Worm (Caenorhabditis elegans) whole organism, L4 larva: ENCODE measurements around the gene cnc-7.

Source experiments
- F26F4.8 ChIP-seq: fragments of 200-800 bp; sonication (Bioruptor generic); conservative IDR thresholded peaks from 2 replicates; pipeline ENCODE4 v1.3.6; 2022; ENCODE audit warnings: missing genetic modification characterization, missing compliant biosample characterization
- F49E8.2 ChIP-seq: sonication (generic microtip); optimal IDR thresholded peaks from 2 replicates; lab custom pipeline; 2016; ENCODE audit warnings: missing compliant biosample characterization, mild to moderate bottlenecking, missing genetic modification characterization, borderline replicate concordance
- ama-1 ChIP-seq: fragments of 150-350 bp; optimal IDR thresholded peaks from 2 replicates; lab custom pipeline; 2014; ENCODE audit warnings: inconsistent platforms, mixed read lengths
- dpl-1 ChIP-seq: fragments of 150-350 bp; optimal IDR thresholded peaks from 2 replicates; lab custom pipeline; 2014; ENCODE audit warnings: missing biosample characterization, missing genetic modification reagents, missing genetic modification characterization
- lin-13 ChIP-seq: fragments of 150-350 bp; optimal IDR thresholded peaks from 2 replicates; lab custom pipeline; 2014; ENCODE audit warnings: missing biosample characterization, missing genetic modification reagents, missing genetic modification characterization
- lin-15B ChIP-seq: fragments of 150-350 bp; sonication (generic microtip); optimal IDR thresholded peaks from 3 replicates; lab custom pipeline; 2014; ENCODE audit warnings: missing biosample characterization, missing genetic modification characterization
- lin-39 ChIP-seq: fragments of 150-350 bp; optimal IDR thresholded peaks from 2 replicates; lab custom pipeline; 2014; ENCODE audit warnings: missing biosample characterization, missing genetic modification reagents, missing genetic modification characterization
- lsy-2 ChIP-seq, 2 experiments: fragments of 150-350 bp in 1 of 2; sonication (generic microtip) in 1 of 2; optimal IDR thresholded peaks; 2 replicates each; lab custom pipeline; 2014 to 2017; ENCODE audit warnings: missing biosample characterization in 2 of 2, missing genetic modification characterization in 2 of 2
- mdl-1 ChIP-seq, 2 experiments: fragments of 150-350 bp in 1 of 2; sonication (generic microtip) in 1 of 2; optimal IDR thresholded peaks; 2 replicates each; lab custom pipeline; 2014 to 2017; ENCODE audit warnings: missing biosample characterization in 2 of 2, missing genetic modification characterization in 2 of 2
- nhr-237 ChIP-seq: sonication (generic microtip); optimal IDR thresholded peaks from 2 replicates; lab custom pipeline; 2017; ENCODE audit warnings: missing biosample characterization, missing genetic modification characterization
- nhr-76 ChIP-seq: fragments of 150-350 bp; optimal IDR thresholded peaks from 2 replicates; lab custom pipeline; 2014; ENCODE audit warnings: missing biosample characterization, missing genetic modification characterization
- nhr-77 ChIP-seq: fragments of 150-350 bp; optimal IDR thresholded peaks from 2 replicates; lab custom pipeline; 2014; ENCODE audit warnings: missing biosample characterization, missing genetic modification characterization
- pqm-1 ChIP-seq: sonication (generic microtip); optimal IDR thresholded peaks from 2 replicates; lab custom pipeline; 2017; ENCODE audit warnings: missing biosample characterization, missing genetic modification characterization
- snpc-4 ChIP-seq: fragments of 150-350 bp; optimal IDR thresholded peaks from 2 replicates; lab custom pipeline; 2014; ENCODE audit warnings: missing biosample characterization, missing genetic modification characterization

ce11 chrV:20410285-20410684 lies 16.4 kb downstream of the cnc-7 start:
- TF ChIP-seq nhr-237 (tag; lab: Kevin White, UChicago) (no peak), snpc-4 (tag; lab: Kevin White, UChicago) (no peak), pqm-1 (no peak), nhr-76 (tag; lab: Kevin White, UChicago) (no peak), dpl-1 (no peak), nhr-77 (tag; lab: Kevin White, UChicago) (no peak), ama-1 (lab: Kevin White, UChicago) (no peak), lsy-2 (tag; optimal IDR thresholded peaks at IDR 0.05; lab: Kevin White, UChicago) (no peak), lin-13 (GFP tag; lab: Kevin White, UChicago) (no peak), F49E8.2 (tag; lab: Kevin White, UChicago) (no peak), lin-15B (no peak), mdl-1 (tag; optimal IDR thresholded peaks at IDR 0.05; lab: Kevin White, UChicago) (no peak), lin-39 (tag; lab: Kevin White, UChicago) (no peak), F26F4.8 (no peak)
